Worm (Caenorhabditis elegans): ENCODE measurements around the gene ilys-3.

The ilys-3 gene

ce11 chrIV:2451233-2451632 is 13.0 kb upstream of the ilys-3 start, which contains the start of gene C45G7.13 (continued):
- no peak for TF ChIP-seq xnd-1 (tag; optimal IDR thresholded peaks at IDR 0.05)
- no peak for TF ChIP-seq F10E7.11 (tag; optimal IDR thresholded peaks at IDR 0.05)
- no peak for TF ChIP-seq zim-3 (tag; optimal IDR thresholded peaks at IDR 0.05)
- TF ChIP-seq ztf-18 (tag; optimal IDR thresholded peaks at IDR 0.05): no peak
- no peak for TF ChIP-seq nhr-120 (GFP tag; IDR thresholded peaks at IDR 0.05)

ce11 chrIV:2451655-2452054 is 12.6 kb upstream of the ilys-3 start:
- TF ChIP-seq ekl-4 (GFP tag; IDR thresholded peaks at IDR 0.05) (no peak), ets-4 (GFP tag; optimal IDR thresholded peaks at IDR 0.05) (no peak), athp-1 (tag; optimal IDR thresholded peaks at IDR 0.05) (no peak), madf-10 (tag; optimal IDR thresholded peaks at IDR 0.05) (no peak)

- TF ChIP-seq akir-1 (GFP tag; optimal IDR thresholded peaks at IDR 0.05) (no peak), dpff-1 (tag; optimal IDR thresholded peaks at IDR 0.05) (no peak), let-526 (GFP tag; IDR thresholded peaks at IDR 0.05) (no peak), let-607 (tag; optimal IDR thresholded peaks at IDR 0.05) (no peak), nhr-120 (GFP tag; IDR thresholded peaks at IDR 0.05) (no peak), K12H6.12 (tag; optimal IDR thresholded peaks at IDR 0.05) (no peak), ztf-6 (GFP tag; IDR thresholded peaks at IDR 0.05) (no peak), nhr-80 (tag; optimal IDR thresholded peaks at IDR 0.05) (no peak), Y53F4B.3 (GFP tag; IDR thresholded peaks at IDR 0.05) (no peak)
Measured at ce11 chrIV:2455128-2455527, 9.1 kb upstream of the ilys-3 start.

ce11 chrIV:2461396-2461795 is 2.9 kb upstream of the ilys-3 start:
- no peak for TF ChIP-seq Y79H2A.3 (GFP tag; conservative IDR thresholded peaks at IDR 0.05)
- no peak for TF ChIP-seq rcor-1 (GFP tag; IDR thresholded peaks at IDR 0.05)
- no peak for TF ChIP-seq snpc-4 (GFP tag; optimal IDR thresholded peaks at IDR 0.05)
- no peak for TF ChIP-seq snpc-4 (tag; optimal IDR thresholded peaks at IDR 0.05)
- no peak for TF ChIP-seq ceh-79 (tag; optimal IDR thresholded peaks at IDR 0.05)
- no peak for TF ChIP-seq F23B12.7 (tag; optimal IDR thresholded peaks at IDR 0.05; ENCODE audit: insufficient read depth)
- no peak for TF ChIP-seq ztf-22 (GFP tag; optimal IDR thresholded peaks at IDR 0.05)
- no peak for TF ChIP-seq efl-1 (GFP tag; optimal IDR thresholded peaks at IDR 0.05)
- no peak for TF ChIP-seq tbx-9 (tag; optimal IDR thresholded peaks at IDR 0.05; ENCODE audit: borderline replicate concordance)

- TF ChIP-seq zim-3 (tag; optimal IDR thresholded peaks at IDR 0.05) (no peak), ets-4 (GFP tag; optimal IDR thresholded peaks at IDR 0.05) (no peak), sptf-2 (GFP tag; optimal IDR thresholded peaks at IDR 0.05) (no peak), C17E4.6 (GFP tag; IDR thresholded peaks at IDR 0.05) (no peak), T07F8.4 (tag; optimal IDR thresholded peaks at IDR 0.05) (no peak), Y67H2A.10 (GFP tag; conservative IDR thresholded peaks at IDR 0.05) (no peak)
Measured at ce11 chrIV:2463311-2463710, 945 bp upstream of the ilys-3 start, which contains the start of gene cdh-10. Gene cdh-10, minus strand, starts transcription at chrIV:2463369.

ce11 chrIV:2466249-2466648 is 2.0 kb downstream of the ilys-3 start:
- no peak for TF ChIP-seq madf-3 (GFP tag; IDR thresholded peaks at IDR 0.05)
- peak; percentile 64 for TF ChIP-seq nhr-80 (tag; optimal IDR thresholded peaks at IDR 0.05)

All from whole organism, young adult.